Fruit fly (Drosophila melanogaster) whole organism, embryonic: Measurements from ENCODE around the gene CG7366.
A peak's percentile ranks its signal among the peaks of the same experiment; 100 is the strongest.

ENCODE experiments used
- CG1024 ChIP-seq: fragments of 200-800 bp; sonication (Bioruptor generic); IDR thresholded peaks from 2 replicates; pipeline ENCODE4 v1.3.6; 2022; ENCODE audit warnings: missing biosample characterization, missing genetic modification characterization
- CG10267 ChIP-seq: fragments of 200-800 bp; sonication (Bioruptor generic); optimal IDR thresholded peaks from 2 replicates; lab custom pipeline; 2018; ENCODE audit warnings: missing biosample characterization, mild to moderate bottlenecking, missing genetic modification characterization, moderate library complexity
- CG11247 ChIP-seq: fragments of 200-800 bp; sonication (Bioruptor generic); IDR thresholded peaks from 2 replicates; pipeline ENCODE4 v1.3.6; 2022; ENCODE audit warnings: missing biosample characterization, missing genetic modification characterization
- CG11398 ChIP-seq: fragments of 200-800 bp; sonication (Bioruptor generic); optimal IDR thresholded peaks from 2 replicates; lab custom pipeline; 2016; ENCODE audit warnings: missing biosample characterization, missing genetic modification characterization
- CG11504 ChIP-seq: fragments of 200-800 bp; sonication (Bioruptor generic); optimal IDR thresholded peaks from 3 replicates; lab custom pipeline; 2019; ENCODE audit warnings: missing biosample characterization, mild to moderate bottlenecking, missing genetic modification characterization, moderate library complexity
- CG13624 ChIP-seq: fragments of 200-800 bp; sonication (Bioruptor generic); optimal IDR thresholded peaks from 2 replicates; lab custom pipeline; 2016; ENCODE audit warnings: missing biosample characterization, missing genetic modification characterization
- CG13775 ChIP-seq: fragments of 200-800 bp; sonication (Bioruptor generic); optimal IDR thresholded peaks from 3 replicates; lab custom pipeline; 2017; ENCODE audit warnings: missing biosample characterization, mild to moderate bottlenecking, missing genetic modification characterization
- CG14860 ChIP-seq: fragments of 200-800 bp; sonication (Bioruptor generic); IDR thresholded peaks from 3 replicates; pipeline ENCODE4 v1.3.6; 2022; ENCODE audit warnings: missing biosample characterization, missing genetic modification characterization; ENCODE audit not compliant: partially characterized antibody
- CG1529 ChIP-seq: fragments of 200-800 bp; sonication (Bioruptor generic); optimal IDR thresholded peaks from 3 replicates; lab custom pipeline; 2018; ENCODE audit warnings: missing biosample characterization, missing genetic modification characterization
- CG17385 ChIP-seq: fragments of 200-800 bp; sonication (Bioruptor generic); optimal IDR thresholded peaks from 3 replicates; lab custom pipeline; 2018; ENCODE audit warnings: missing biosample characterization, mild to moderate bottlenecking, missing genetic modification characterization
- CG1792 ChIP-seq: fragments of 200-800 bp; sonication (Bioruptor generic); optimal IDR thresholded peaks from 2 replicates; lab custom pipeline; 2016; ENCODE audit warnings: missing biosample characterization, missing genetic modification characterization
- CG18011 ChIP-seq: fragments of 200-800 bp; sonication (Bioruptor generic); optimal IDR thresholded peaks from 2 replicates; lab custom pipeline; 2017; ENCODE audit warnings: missing biosample characterization, missing genetic modification characterization, mild to moderate bottlenecking, moderate library complexity, missing genotype
- CG2678 ChIP-seq: fragments of 200-800 bp; sonication (Bioruptor generic); optimal IDR thresholded peaks from 3 replicates; lab custom pipeline; 2019; ENCODE audit warnings: missing biosample characterization, mild to moderate bottlenecking, missing genetic modification characterization, moderate library complexity
- CG30020 ChIP-seq: fragments of 200-800 bp; optimal IDR thresholded peaks from 2 replicates; lab custom pipeline; 2019; ENCODE audit warnings: missing biosample characterization, mild to moderate bottlenecking, missing genetic modification characterization, moderate library complexity
- CG33213 ChIP-seq: fragments of 200-800 bp; sonication (Bioruptor generic); optimal IDR thresholded peaks from 3 replicates; lab custom pipeline; 2016; ENCODE audit warnings: missing biosample characterization, missing genetic modification characterization
- CG4404 ChIP-seq: fragments of 200-800 bp; sonication (Bioruptor generic); IDR thresholded peaks from 2 replicates; pipeline ENCODE4 v1.3.6; 2022; ENCODE audit warnings: missing biosample characterization, missing genetic modification characterization
- CG6254 ChIP-seq: fragments of 200-800 bp; sonication (Bioruptor generic); optimal IDR thresholded peaks from 3 replicates; lab custom pipeline; 2017; ENCODE audit warnings: mild to moderate bottlenecking, missing biosample characterization, missing genetic modification reagents, missing genetic modification characterization
- CG9876 ChIP-seq: fragments of 200-800 bp; sonication (Bioruptor generic); optimal IDR thresholded peaks from 2 replicates; lab custom pipeline; 2016; ENCODE audit warnings: missing biosample characterization, missing genetic modification characterization
- D19B ChIP-seq: fragments of 200-800 bp; sonication (Bioruptor generic); optimal IDR thresholded peaks from 2 replicates; lab custom pipeline; 2017; ENCODE audit warnings: missing biosample characterization, mild to moderate bottlenecking, missing genetic modification characterization
- Dip2 ChIP-seq: fragments of 200-800 bp; sonication (Bioruptor generic); IDR thresholded peaks from 2 replicates; pipeline ENCODE4 v1.3.6; 2022; ENCODE audit warnings: missing biosample characterization, missing genetic modification characterization
- Doc2 ChIP-seq: fragments of 200-800 bp; sonication (Bioruptor generic); IDR thresholded peaks from 2 replicates; pipeline ENCODE4 v1.3.6; 2022; ENCODE audit warnings: missing biosample characterization, missing genetic modification characterization
- E2f1 ChIP-seq: fragments of 200-800 bp; sonication (Bioruptor generic); IDR thresholded peaks from 2 replicates; pipeline ENCODE4 v1.3.6; 2022; ENCODE audit warnings: missing biosample characterization, missing genetic modification characterization
- Fer1 ChIP-seq: fragments of 200-800 bp; sonication (Bioruptor generic); optimal IDR thresholded peaks from 2 replicates; lab custom pipeline; 2017; ENCODE audit warnings: missing biosample characterization, mild to moderate bottlenecking, missing genetic modification characterization
- Hr51 ChIP-seq, 2 experiments: fragments of 200-800 bp; sonication (Bioruptor generic); optimal IDR thresholded peaks; 2 replicates in 1 of 2; 3 replicates in 1 of 2; lab custom pipeline; 2016 to 2018; ENCODE audit warnings: missing biosample characterization in 2 of 2, missing genetic modification characterization in 2 of 2, mild to moderate bottlenecking in 1 of 2, moderate library complexity in 1 of 2
- Hr78 ChIP-seq, 2 experiments: fragments of 200-800 bp in 1 of 2; fragments of >200 bp in 1 of 2; sonication (Bioruptor generic) in 1 of 2; optimal IDR thresholded peaks; 2 replicates each; lab custom pipeline; 2017 to 2019; ENCODE audit warnings: missing biosample characterization in 2 of 2, missing genetic modification characterization in 2 of 2, mild to moderate bottlenecking in 1 of 2, moderate library complexity in 1 of 2
- Hsf ChIP-seq: fragments of 200-800 bp; sonication (Bioruptor generic); optimal IDR thresholded peaks from 3 replicates; lab custom pipeline; 2016; ENCODE audit warnings: missing biosample characterization, missing genetic modification characterization
- Max ChIP-seq: fragments of 200-800 bp; sonication (Bioruptor generic); optimal IDR thresholded peaks from 2 replicates; lab custom pipeline; 2016; ENCODE audit warnings: missing biosample characterization, mild to moderate bottlenecking, missing genetic modification characterization
- Myb ChIP-seq: fragments of 200-800 bp; sonication (Bioruptor generic); optimal IDR thresholded peaks from 2 replicates; lab custom pipeline; 2016; ENCODE audit warnings: missing biosample characterization, missing genetic modification characterization
- Nf-YB ChIP-seq: fragments of 200-800 bp; sonication (Bioruptor generic); optimal IDR thresholded peaks from 3 replicates; lab custom pipeline; 2019; ENCODE audit warnings: missing biosample characterization, mild to moderate bottlenecking, missing genetic modification characterization, moderate library complexity
- Ravus ChIP-seq: fragments of 200-800 bp; sonication (Bioruptor generic); IDR thresholded peaks from 2 replicates; pipeline ENCODE4 v1.3.6; 2022; ENCODE audit warnings: missing biosample characterization, missing genetic modification characterization
- Taf1 ChIP-seq: fragments of 200-800 bp; sonication (Bioruptor generic); IDR thresholded peaks from 2 replicates; pipeline ENCODE4 v1.3.6; 2022; ENCODE audit warnings: missing biosample characterization, missing genetic modification characterization
- chif ChIP-seq, 2 experiments: fragments of 200-800 bp; sonication (Bioruptor generic); optimal IDR thresholded peaks; 3 replicates each; lab custom pipeline; 2016; ENCODE audit warnings: missing biosample characterization in 2 of 2, missing genetic modification characterization in 2 of 2
- dmrt11E ChIP-seq: fragments of 200-800 bp; sonication (Bioruptor generic); optimal IDR thresholded peaks from 3 replicates; lab custom pipeline; 2018; ENCODE audit warnings: missing biosample characterization, mild to moderate bottlenecking, missing genetic modification characterization, moderate library complexity
- fru ChIP-seq: fragments of >200 bp; optimal IDR thresholded peaks from 2 replicates; lab custom pipeline; 2017
- grn ChIP-seq: fragments of 200-800 bp; sonication (Bioruptor generic); optimal IDR thresholded peaks from 3 replicates; lab custom pipeline; 2017; ENCODE audit warnings: missing biosample characterization, missing genetic modification characterization
- jigr1 ChIP-seq: fragments of 200-800 bp; sonication (Bioruptor generic); IDR thresholded peaks from 3 replicates; pipeline ENCODE4 v1.3.6; 2022; ENCODE audit warnings: missing biosample characterization, missing genetic modification characterization
- lab ChIP-seq: fragments of 200-800 bp; sonication (Bioruptor generic); optimal IDR thresholded peaks from 3 replicates; lab custom pipeline; 2017; ENCODE audit warnings: missing biosample characterization, missing genetic modification characterization, mild to moderate bottlenecking, moderate library complexity, missing genetic modification reagents
- mam ChIP-seq: fragments of 200-800 bp; sonication (Bioruptor generic); optimal IDR thresholded peaks from 3 replicates; lab custom pipeline; 2016; ENCODE audit warnings: missing biosample characterization, missing genetic modification characterization
- oc ChIP-seq: fragments of 200-800 bp; sonication (Bioruptor generic); optimal IDR thresholded peaks from 2 replicates; lab custom pipeline; 2018; ENCODE audit warnings: missing biosample characterization, mild to moderate bottlenecking, missing genetic modification characterization, moderate library complexity
- pita ChIP-seq: fragments of 200-800 bp; sonication (Bioruptor generic); optimal IDR thresholded peaks from 2 replicates; lab custom pipeline; 2017; ENCODE audit warnings: missing biosample characterization, mild to moderate bottlenecking, missing genetic modification characterization
- rib ChIP-seq: fragments of 200-800 bp; sonication (Bioruptor generic); IDR thresholded peaks from 2 replicates; pipeline ENCODE4 v1.3.6; 2022; ENCODE audit warnings: missing biosample characterization, missing genetic modification characterization
- tap ChIP-seq: fragments of 200-800 bp; optimal IDR thresholded peaks from 3 replicates; lab custom pipeline; 2019; ENCODE audit warnings: missing biosample characterization, mild to moderate bottlenecking, missing genetic modification characterization, moderate library complexity
- tna ChIP-seq: fragments of 200-800 bp; sonication (Bioruptor generic); IDR thresholded peaks from 2 replicates; pipeline ENCODE4 v1.3.6; 2022; ENCODE audit warnings: missing biosample characterization, missing genetic modification characterization; ENCODE audit not compliant: partially characterized antibody
- zfh1 ChIP-seq: fragments of 200-800 bp; sonication (Bioruptor generic); IDR thresholded peaks from 3 replicates; pipeline ENCODE4 v1.3.6; 2022; ENCODE audit warnings: missing biosample characterization, missing genetic modification characterization

Gene CG7366

DNA sequence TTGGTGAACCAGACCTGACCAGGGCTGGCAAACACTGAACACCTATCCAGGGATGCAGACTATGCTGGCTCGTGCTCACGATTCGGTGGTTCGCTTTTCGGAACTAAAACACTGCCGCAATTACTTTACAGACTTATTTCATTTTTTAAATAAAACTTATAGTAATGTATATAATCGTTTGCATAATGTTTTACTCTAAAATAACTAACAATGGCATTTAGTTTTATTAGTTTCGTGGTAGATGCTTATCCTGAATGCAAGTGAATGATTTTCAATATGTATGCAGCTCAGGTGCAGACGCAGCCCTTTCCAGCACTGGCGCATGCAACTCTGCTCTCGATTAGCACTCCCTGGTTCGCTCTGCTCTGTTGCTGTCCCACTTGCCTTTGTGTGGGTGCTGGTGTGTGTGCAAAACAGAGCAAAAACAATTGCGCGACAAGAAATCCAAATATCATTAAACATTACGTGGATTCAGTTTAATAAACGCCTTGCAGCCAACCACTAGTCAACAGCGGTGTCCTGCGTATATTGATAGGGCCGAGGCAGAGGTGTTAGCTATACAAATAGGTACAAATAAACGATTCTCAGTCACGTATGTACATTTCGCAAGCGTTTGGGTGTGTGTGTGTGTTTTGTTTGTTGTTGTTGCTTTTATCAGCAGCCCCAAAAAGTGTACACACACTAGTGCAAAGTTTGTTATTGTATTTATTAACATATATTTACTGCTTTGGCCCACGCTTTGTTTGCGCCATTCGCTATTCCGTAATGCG, 15.4 kb downstream of the CG7366 start, which contains the start of the genes ERR and Atg18a (continued):
- TF ChIP-seq Hr78 (GFP tag; optimal IDR thresholded peaks at IDR 0.05; lab: Kevin White, UChicago) (no peak), fru (lab: Kevin White, UChicago) (no peak), Max (GFP tag; lab: Kevin White, UChicago) (peak; percentile 81), CG6254 (GFP tag; lab: Kevin White, UChicago) (peak; percentile 34), pita (GFP tag; lab: Kevin White, UChicago) (no peak), tna (GFP tag; lab: Robert Waterston, UW) (no peak), CG1792 (GFP tag; lab: Kevin White, UChicago) (peak; percentile 36), Taf1 (GFP tag; lab: Robert Waterston, UW) (peak; percentile 78), CG18011 (GFP tag; lab: Kevin White, UChicago) (peak; percentile 70), jigr1 (GFP tag; lab: Robert Waterston, UW) (peak; percentile 71; the same call in 2 of the 3 replicates)

DNA sequence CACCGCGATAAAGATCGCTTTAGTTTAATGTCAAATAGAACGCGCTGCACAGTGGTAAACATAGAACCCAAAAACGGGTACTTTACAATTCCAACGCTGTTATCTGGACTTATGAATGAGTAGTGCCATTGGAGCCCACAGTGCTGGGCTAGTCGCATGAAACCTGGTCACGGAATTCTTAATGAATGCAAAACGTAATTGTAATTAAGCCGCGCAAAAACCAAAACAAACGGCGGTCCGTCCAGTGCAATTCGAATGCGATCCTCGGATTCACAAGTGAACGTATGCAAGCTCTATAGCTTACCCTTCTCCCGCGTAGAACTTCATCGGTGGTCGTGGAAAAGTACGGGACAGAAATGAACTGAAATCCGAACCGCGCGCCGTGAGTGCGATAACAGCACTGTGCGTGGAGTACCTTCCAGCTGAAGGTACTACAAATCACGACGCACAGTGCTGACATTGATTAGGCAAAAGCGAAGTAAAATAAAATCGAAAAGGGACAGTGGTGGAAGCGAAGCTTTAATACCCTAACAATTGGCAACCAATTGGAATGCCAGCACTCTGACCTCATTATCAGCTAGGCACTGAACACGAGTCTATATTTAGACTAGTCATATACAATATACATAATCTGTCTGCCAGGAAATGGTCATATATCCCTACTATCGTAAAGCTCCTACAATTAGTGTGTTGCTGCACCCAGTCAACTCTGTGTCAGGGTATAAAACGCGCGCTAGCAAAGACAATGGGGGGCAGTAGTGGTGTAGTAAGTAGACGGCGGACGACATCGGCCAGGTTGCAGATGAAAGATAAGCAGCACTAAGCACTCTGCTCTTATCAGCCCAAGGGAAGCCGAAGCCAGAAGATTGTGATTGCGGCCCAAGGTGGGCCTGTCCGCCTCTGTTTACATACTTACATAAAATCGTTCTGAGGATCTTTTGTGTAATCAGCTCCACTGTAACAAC, 16.7 kb downstream of the CG7366 start:
- TF ChIP-seq grn (peak; percentile 99), tap (tag; lab: Kevin White, UChicago) (peak; percentile 31), D19B (peak; percentile 80), oc (tag; lab: Kevin White, UChicago) (peak; percentile 20), lab (GFP tag; lab: Kevin White, UChicago) (peak; percentile 70), CG2678 (tag; lab: Kevin White, UChicago) (peak; percentile 67), CG14860 (no peak), CG10267 (tag; lab: Kevin White, UChicago) (peak; percentile 9), Myb (peak; percentile 25), CG13775 (GFP tag; lab: Kevin White, UChicago) (no peak), chif (GFP tag; optimal IDR thresholded peaks at IDR 0.05; lab: Kevin White, UChicago) (peak in 1 of 2 experiments; percentile 49), dmrt11E (tag; lab: Kevin White, UChicago) (no peak), Hr51 (GFP tag; optimal IDR thresholded peaks at IDR 0.05; lab: Kevin White, UChicago) (peak; percentile 37 to 62), CG11247 (no peak), E2f1 (peak; percentile 52), Fer1 (peak; percentile 53), CG17385 (GFP tag; lab: Kevin White, UChicago) (peak; percentile 33), CG1529 (GFP tag; lab: Kevin White, UChicago) (peak; percentile 2), Nf-YB (GFP tag; lab: Kevin White, UChicago) (peak; percentile 52), CG6254 (GFP tag; lab: Kevin White, UChicago) (peak; percentile 21), CG11398 (GFP tag; lab: Kevin White, UChicago) (peak; percentile 46), CG33213 (GFP tag; lab: Kevin White, UChicago) (no peak), CG4404 (GFP tag; lab: Robert Waterston, UW) (no peak), CG1024 (GFP tag; lab: Robert Waterston, UW) (no peak), mam (GFP tag; lab: Kevin White, UChicago) (peak; percentile 76), CG9876 (GFP tag; lab: Kevin White, UChicago) (no peak), zfh1 (GFP tag; lab: Robert Waterston, UW) (peak; percentile 4; the same call in 1 of the 3 replicates), CG11504 (tag; lab: Kevin White, UChicago) (peak; percentile 57), Doc2 (GFP tag; lab: Robert Waterston, UW) (0 out of 2 replicates have a peak, but pooled peaks have one; percentile 32), rib (GFP tag; lab: Robert Waterston, UW) (no peak), Dip2 (GFP tag; lab: Robert Waterston, UW) (no peak), CG13624 (GFP tag; lab: Kevin White, UChicago) (peak; percentile 12), CG30020 (tag; lab: Kevin White, UChicago) (no peak), Ravus (GFP tag; lab: Robert Waterston, UW) (no peak), Hsf (GFP tag; lab: Kevin White, UChicago) (peak; percentile 57)
